Worm (Caenorhabditis elegans) whole organism, midembryonic: Measurements from ENCODE around the gene W02H5.2.
A peak's percentile ranks its signal among the peaks of the same experiment; 100 is the strongest.

Source experiments
- T22C8.4 ChIP-seq: fragments of 200-800 bp; sonication (Bioruptor generic); IDR thresholded peaks from 2 replicates; pipeline ENCODE4 v1.3.6; 2022; ENCODE audit warnings: missing genetic modification characterization, missing compliant biosample characterization
- cog-1 ChIP-seq: sonication (generic microtip); optimal IDR thresholded peaks from 2 replicates; lab custom pipeline; 2016; ENCODE audit warnings: missing genetic modification characterization, missing compliant biosample characterization
- klf-2 ChIP-seq: fragments of 200-800 bp; sonication (Bioruptor generic); conservative IDR thresholded peaks from 2 replicates; pipeline ENCODE4 v1.3.6; 2022; ENCODE audit warnings: missing genetic modification reagents, missing genetic modification characterization, missing compliant biosample characterization
- ref-1 ChIP-seq: fragments of 200-800 bp; sonication (Bioruptor generic); conservative IDR thresholded peaks from 2 replicates; pipeline ENCODE4 v1.3.6; 2022; ENCODE audit warnings: missing genetic modification reagents, missing genetic modification characterization, missing compliant biosample characterization
- tab-1 ChIP-seq: fragments of 200-800 bp; sonication (Bioruptor generic); IDR thresholded peaks from 2 replicates; pipeline ENCODE4 v1.3.6; 2022; ENCODE audit warnings: missing genetic modification characterization, missing compliant biosample characterization
- ztf-29 ChIP-seq: fragments of 200-800 bp; sonication (Bioruptor generic); IDR thresholded peaks from 2 replicates; pipeline ENCODE4 v1.3.6; 2022; ENCODE audit warnings: missing genetic modification reagents, missing genetic modification characterization, missing compliant biosample characterization

DNA sequence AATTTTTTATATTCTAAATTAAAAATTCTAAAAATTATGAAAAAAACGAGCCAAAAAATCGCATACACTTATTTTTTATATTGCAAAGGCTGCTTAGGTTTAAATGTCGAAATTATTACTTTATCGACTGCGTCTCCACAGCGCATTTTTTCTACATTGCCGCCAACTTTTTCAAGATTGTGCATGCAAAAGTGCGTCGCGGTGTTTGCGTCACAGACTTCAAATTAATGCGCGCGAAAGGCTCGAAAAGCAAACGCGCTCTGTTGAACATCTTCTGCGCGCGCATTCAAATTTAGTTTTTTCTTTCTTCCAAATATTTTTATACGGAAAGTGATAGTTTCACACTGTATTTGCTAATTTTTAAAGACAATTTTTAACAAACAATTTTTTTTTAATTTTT lies 38.6 kb upstream of the W02H5.2 start:
- TF ChIP-seq tab-1 (GFP tag; lab: Robert Waterston, UW) (no peak), ref-1 (GFP tag; lab: Robert Waterston, UW) (no peak), cog-1 (tag; lab: Kevin White, UChicago) (peak; percentile 11), ztf-29 (no peak), klf-2 (GFP tag; lab: Robert Waterston, UW) (0 out of 2 replicates have a peak, but pooled peaks have one; percentile 14), T22C8.4 (GFP tag; lab: Robert Waterston, UW) (no peak)
